Worm (Caenorhabditis elegans) whole organism, young adult: ENCODE results near the gene Y77E11A.8.

ENCODE experiments used
- ama-1 ChIP-seq, 3 experiments: fragments of 150-350 bp in 1 of 3; sonication (generic microtip) in 2 of 3; optimal IDR thresholded peaks; 2 replicates each; lab custom pipeline; 2014 to 2018; ENCODE audit warnings: missing biosample characterization in 2 of 3, missing genetic modification characterization in 2 of 3, missing genetic modification reagents in 2 of 3
- aptf-2 ChIP-seq: fragments of 200-800 bp; sonication (Bioruptor generic); conservative IDR thresholded peaks from 2 replicates; pipeline ENCODE4 v1.3.6; 2022; ENCODE audit warnings: missing genetic modification reagents, missing genetic modification characterization, missing compliant biosample characterization
- chd-7 ChIP-seq: sonication (generic microtip); optimal IDR thresholded peaks from 2 replicates; lab custom pipeline; 2016; ENCODE audit warnings: mild to moderate bottlenecking, missing genetic modification characterization, moderate library complexity, missing compliant biosample characterization
- lin-35 ChIP-seq, 3 experiments: fragments of 150-350 bp in 2 of 3; sonication (generic microtip) in 1 of 3; optimal IDR thresholded peaks; 2 replicates each; lab custom pipeline; 2014 to 2018; ENCODE audit warnings: missing biosample characterization in 3 of 3, missing genetic modification characterization in 3 of 3, missing genetic modification reagents in 3 of 3
- madf-8 ChIP-seq: fragments of 200-800 bp; sonication (Bioruptor generic); conservative IDR thresholded peaks from 2 replicates; pipeline ENCODE4 v1.3.6; 2022; ENCODE audit warnings: missing genetic modification reagents, missing genetic modification characterization, missing compliant biosample characterization
- unc-130 ChIP-seq: sonication (generic microtip); optimal IDR thresholded peaks from 2 replicates; lab custom pipeline; 2016; ENCODE audit warnings: missing genetic modification reagents, missing genetic modification characterization, missing compliant biosample characterization

- TF ChIP-seq lin-35 (GFP tag; optimal IDR thresholded peaks at IDR 0.05; lab: Kevin White, UChicago): no peak
- TF ChIP-seq chd-7: no peak
- TF ChIP-seq unc-130 (GFP tag; lab: Kevin White, UChicago): no peak
- no peak for TF ChIP-seq ama-1 (optimal IDR thresholded peaks at IDR 0.05; lab: Kevin White, UChicago)
- no peak for TF ChIP-seq ama-1 (GFP tag; optimal IDR thresholded peaks at IDR 0.05; lab: Kevin White, UChicago)
- no peak for TF ChIP-seq aptf-2 (GFP tag; lab: Robert Waterston, UW)
- TF ChIP-seq madf-8 (GFP tag; lab: Robert Waterston, UW): no peak
These were observed 24.8 kb downstream of the Y77E11A.8 start for ce11 chrIV:1400016-1400415.
